Fruit fly (Drosophila melanogaster): ENCODE data around the gene mRRF2.

- TF ChIP-seq acj6 (GFP tag; optimal IDR thresholded peaks at IDR 0.05): no peak
- TF ChIP-seq net (GFP tag; optimal IDR thresholded peaks at IDR 0.05): no peak
- no peak for TF ChIP-seq CG11294 (GFP tag; IDR thresholded peaks at IDR 0.05)
- TF ChIP-seq CG34406 (GFP tag; optimal IDR thresholded peaks at IDR 0.05): no peak
- no peak for TF ChIP-seq CG6792 (GFP tag; optimal IDR thresholded peaks at IDR 0.05)
- TF ChIP-seq Hr4 (GFP tag; optimal IDR thresholded peaks at IDR 0.05): no peak
- no peak for TF ChIP-seq OdsH (GFP tag; optimal IDR thresholded peaks at IDR 0.05)
Measured at dm6 chr3R:22564076-22564475, 49.4 kb upstream of the mRRF2 start.
